Worm (Caenorhabditis elegans): ENCODE measurements around the gene sru-29.

DNA sequence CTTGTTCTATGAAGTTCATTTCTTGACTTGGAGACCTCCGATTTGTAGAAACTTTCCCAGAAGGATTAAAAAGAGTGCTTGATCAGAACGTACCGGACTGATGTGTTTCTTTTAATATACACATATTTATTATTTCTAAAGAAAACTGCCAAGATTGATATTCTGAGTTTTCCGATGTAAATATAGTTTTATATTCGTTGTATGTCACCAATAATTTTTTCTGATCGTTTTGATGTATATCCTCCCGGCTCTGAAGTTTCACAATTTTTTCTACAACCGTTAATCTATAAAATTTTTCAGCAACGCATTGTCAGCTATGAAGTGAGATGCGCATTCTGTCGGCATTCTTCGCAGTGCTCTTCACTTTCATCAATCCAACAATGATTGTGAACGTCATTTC lies 14.7 kb upstream of the sru-29 start, which contains the start of gene F46B6.9:
- TF ChIP-seq lin-29 (GFP tag; IDR thresholded peaks at IDR 0.05): no peak
- TF ChIP-seq ztf-11 (tag; optimal IDR thresholded peaks at IDR 0.05): no peak
- no peak for TF ChIP-seq egl-43 (GFP tag; IDR thresholded peaks at IDR 0.05)
- TF ChIP-seq mdl-1 (tag; optimal IDR thresholded peaks at IDR 0.05): no peak
- no peak for TF ChIP-seq lin-39 (tag; optimal IDR thresholded peaks at IDR 0.05)
- no peak for TF ChIP-seq lin-15B (tag; optimal IDR thresholded peaks at IDR 0.05)
- no peak for TF ChIP-seq snpc-4 (tag; optimal IDR thresholded peaks at IDR 0.05)
- no peak for TF ChIP-seq ces-1 (GFP tag; optimal IDR thresholded peaks at IDR 0.05)
